Fruit fly (Drosophila melanogaster) whole organism, embryonic: ENCODE results near the gene CG33230.

Experiments
- CG10366 ChIP-seq: fragments of 200-800 bp; sonication (Bioruptor generic); IDR thresholded peaks from 2 replicates; pipeline ENCODE4 v1.3.6; 2022; ENCODE audit warnings: missing biosample characterization, missing genetic modification characterization
- CG11247 ChIP-seq: fragments of 200-800 bp; sonication (Bioruptor generic); IDR thresholded peaks from 2 replicates; pipeline ENCODE4 v1.3.6; 2022; ENCODE audit warnings: missing biosample characterization, missing genetic modification characterization
- CG11504 ChIP-seq: fragments of 200-800 bp; sonication (Bioruptor generic); optimal IDR thresholded peaks from 3 replicates; lab custom pipeline; 2019; ENCODE audit warnings: missing biosample characterization, mild to moderate bottlenecking, missing genetic modification characterization, moderate library complexity
- CG11696 ChIP-seq: fragments of 200-800 bp; sonication (Bioruptor generic); IDR thresholded peaks from 2 replicates; pipeline ENCODE4 v1.3.6; 2022; ENCODE audit warnings: missing biosample characterization, missing genetic modification characterization
- CG12219 ChIP-seq: fragments of 200-800 bp; sonication (Bioruptor generic); optimal IDR thresholded peaks from 3 replicates; lab custom pipeline; 2018; ENCODE audit warnings: missing biosample characterization, mild to moderate bottlenecking, missing genetic modification characterization
- CG13287 ChIP-seq: fragments of 200-800 bp; sonication (Bioruptor generic); IDR thresholded peaks from 2 replicates; pipeline ENCODE4 v1.3.6; 2022; ENCODE audit warnings: missing biosample characterization, missing genetic modification characterization; ENCODE audit not compliant: partially characterized antibody
- CG14965 ChIP-seq: fragments of 200-800 bp; sonication (Bioruptor generic); optimal IDR thresholded peaks from 2 replicates; lab custom pipeline; 2016; ENCODE audit warnings: missing biosample characterization, missing genetic modification characterization, borderline replicate concordance
- CG1602 ChIP-seq: fragments of 200-800 bp; sonication (Bioruptor generic); optimal IDR thresholded peaks from 3 replicates; lab custom pipeline; 2016; ENCODE audit warnings: missing biosample characterization, missing genetic modification characterization
- CG18599 ChIP-seq: fragments of 200-800 bp; sonication (Bioruptor generic); optimal IDR thresholded peaks from 3 replicates; lab custom pipeline; 2017; ENCODE audit warnings: missing biosample characterization, missing genetic modification characterization, mild to moderate bottlenecking, moderate library complexity, missing genetic modification reagents
- CG2116 ChIP-seq: fragments of 200-800 bp; sonication (Bioruptor generic); optimal IDR thresholded peaks from 3 replicates; lab custom pipeline; 2018; ENCODE audit warnings: missing biosample characterization, mild to moderate bottlenecking, missing genetic modification characterization
- CG31388 ChIP-seq: fragments of 200-800 bp; sonication (Bioruptor generic); optimal IDR thresholded peaks from 2 replicates; lab custom pipeline; 2016; ENCODE audit warnings: missing biosample characterization, missing genetic modification characterization
- CG3995 ChIP-seq: fragments of 200-800 bp; sonication (Bioruptor generic); optimal IDR thresholded peaks from 3 replicates; lab custom pipeline; 2016; ENCODE audit warnings: missing biosample characterization, missing genetic modification characterization
- CG4282 ChIP-seq: fragments of 200-800 bp; sonication (Bioruptor generic); optimal IDR thresholded peaks from 2 replicates; lab custom pipeline; 2016; ENCODE audit warnings: missing biosample characterization, missing genetic modification characterization
- CG4360 ChIP-seq: fragments of 200-800 bp; sonication (Bioruptor generic); IDR thresholded peaks from 2 replicates; pipeline ENCODE4 v1.3.6; 2022; ENCODE audit warnings: missing biosample characterization, missing genetic modification characterization
- CG4854 ChIP-seq: fragments of 200-800 bp; sonication (Bioruptor generic); optimal IDR thresholded peaks from 2 replicates; lab custom pipeline; 2016; ENCODE audit warnings: missing biosample characterization, missing genetic modification characterization, inconsistent platforms
- CG6791 ChIP-seq: fragments of 200-800 bp; sonication (Bioruptor generic); IDR thresholded peaks from 3 replicates; pipeline ENCODE4 v1.3.6; 2022; ENCODE audit warnings: missing biosample characterization, missing genetic modification characterization; ENCODE audit not compliant: partially characterized antibody
- CG7963 ChIP-seq: fragments of 200-800 bp; sonication (Bioruptor generic); IDR thresholded peaks from 3 replicates; pipeline ENCODE4 v1.3.6; 2022; ENCODE audit warnings: missing biosample characterization, missing genetic modification characterization; ENCODE audit not compliant: partially characterized antibody
- CG8359 ChIP-seq: fragments of 200-800 bp; sonication (Bioruptor generic); optimal IDR thresholded peaks from 2 replicates; lab custom pipeline; 2017; ENCODE audit warnings: missing biosample characterization, mild to moderate bottlenecking, missing genetic modification characterization, borderline replicate concordance
- Chrac-16 ChIP-seq: fragments of 200-800 bp; sonication (Bioruptor generic); optimal IDR thresholded peaks from 3 replicates; lab custom pipeline; 2016; ENCODE audit warnings: missing biosample characterization, missing genetic modification characterization
- Dll ChIP-seq: fragments of 200-800 bp; sonication (Bioruptor generic); IDR thresholded peaks from 4 replicates; pipeline ENCODE4 v1.3.6; 2022; ENCODE audit warnings: missing biosample characterization, missing genetic modification characterization; ENCODE audit not compliant: partially characterized antibody
- Dp ChIP-seq: fragments of 200-800 bp; sonication (Bioruptor generic); optimal IDR thresholded peaks from 2 replicates; lab custom pipeline; 2018; ENCODE audit warnings: missing biosample characterization, mild to moderate bottlenecking, missing genetic modification characterization, moderate library complexity
- Drgx ChIP-seq: fragments of 200-800 bp; sonication (Bioruptor generic); IDR thresholded peaks from 2 replicates; pipeline ENCODE4 v1.3.6; 2022; ENCODE audit warnings: missing biosample characterization, missing genetic modification characterization
- Hey ChIP-seq: fragments of 200-800 bp; sonication (Bioruptor generic); optimal IDR thresholded peaks from 3 replicates; lab custom pipeline; 2018; ENCODE audit warnings: missing biosample characterization, mild to moderate bottlenecking, missing genetic modification characterization
- Hr39 ChIP-seq: fragments of >200 bp; optimal IDR thresholded peaks from 2 replicates; lab custom pipeline; 2017
- Jarid2 ChIP-seq: fragments of 200-800 bp; sonication (Bioruptor generic); optimal IDR thresholded peaks from 3 replicates; lab custom pipeline; 2017; ENCODE audit warnings: mild to moderate bottlenecking, missing biosample characterization, missing genetic modification reagents, missing genetic modification characterization
- Lhr ChIP-seq: fragments of 200-800 bp; sonication (Bioruptor generic); optimal IDR thresholded peaks from 3 replicates; lab custom pipeline; 2017; ENCODE audit warnings: mild to moderate bottlenecking, missing biosample characterization, missing genetic modification reagents, missing genetic modification characterization
- MESR4 ChIP-seq: fragments of 200-800 bp; sonication (Bioruptor generic); optimal IDR thresholded peaks from 2 replicates; lab custom pipeline; 2018; ENCODE audit warnings: missing biosample characterization, mild to moderate bottlenecking, missing genetic modification characterization, moderate library complexity
- Meics ChIP-seq: fragments of 200-800 bp; sonication (Bioruptor generic); optimal IDR thresholded peaks from 2 replicates; lab custom pipeline; 2017; ENCODE audit warnings: missing biosample characterization, mild to moderate bottlenecking, missing genetic modification characterization
- Mes4 ChIP-seq: fragments of 200-800 bp; sonication (Bioruptor generic); optimal IDR thresholded peaks from 2 replicates; lab custom pipeline; 2016; ENCODE audit warnings: missing biosample characterization, missing genetic modification characterization
- Mrtf ChIP-seq: fragments of 200-800 bp; sonication (Bioruptor generic); IDR thresholded peaks from 3 replicates; pipeline ENCODE4 v1.3.6; 2022; ENCODE audit warnings: missing biosample characterization, missing genetic modification characterization
- Oaz ChIP-seq: fragments of 200-800 bp; sonication (Bioruptor generic); IDR thresholded peaks from 2 replicates; pipeline ENCODE4 v1.3.6; 2022; ENCODE audit warnings: missing biosample characterization, missing genetic modification characterization
- Scr ChIP-seq: fragments of 200-800 bp; sonication (Bioruptor generic); IDR thresholded peaks from 2 replicates; pipeline ENCODE4 v1.3.6; 2022; ENCODE audit warnings: missing biosample characterization, missing genetic modification characterization; ENCODE audit not compliant: partially characterized antibody
- cato ChIP-seq: fragments of 200-800 bp; sonication (Bioruptor generic); optimal IDR thresholded peaks from 2 replicates; lab custom pipeline; 2016; ENCODE audit warnings: missing biosample characterization, missing genetic modification characterization, borderline replicate concordance
- cwo ChIP-seq: fragments of 200-800 bp; sonication (Bioruptor generic); optimal IDR thresholded peaks from 3 replicates; lab custom pipeline; 2017; ENCODE audit warnings: missing biosample characterization, missing genetic modification characterization, mild to moderate bottlenecking, moderate library complexity, missing genetic modification reagents
- en ChIP-seq: fragments of 200-800 bp; sonication (Bioruptor generic); optimal IDR thresholded peaks from 2 replicates; lab custom pipeline; 2016; ENCODE audit warnings: missing biosample characterization, missing genetic modification characterization
- fd3F ChIP-seq: fragments of 200-800 bp; sonication (Bioruptor generic); optimal IDR thresholded peaks from 2 replicates; lab custom pipeline; 2018; ENCODE audit warnings: missing biosample characterization, mild to moderate bottlenecking, missing genetic modification characterization, moderate library complexity
- fd96Cb ChIP-seq: fragments of 200-800 bp; sonication (Bioruptor generic); optimal IDR thresholded peaks from 2 replicates; lab custom pipeline; 2018; ENCODE audit warnings: missing biosample characterization, mild to moderate bottlenecking, missing genetic modification characterization, moderate library complexity
- grau ChIP-seq: fragments of 200-800 bp; optimal IDR thresholded peaks from 3 replicates; lab custom pipeline; 2019; ENCODE audit warnings: missing biosample characterization, mild to moderate bottlenecking, missing genetic modification characterization, moderate library complexity
- hkb ChIP-seq, 2 experiments: fragments of 200-800 bp in 1 of 2; fragments of >200 bp in 1 of 2; sonication (Bioruptor generic) in 1 of 2; IDR thresholded peaks in 1 of 2; optimal IDR thresholded peaks in 1 of 2; 2 replicates each; pipeline versions ENCODE4 v1.3.6 to Lab custom; 2017 to 2022; ENCODE audit warnings: missing biosample characterization in 1 of 2, missing genetic modification characterization in 1 of 2
- jigr1 ChIP-seq: fragments of 200-800 bp; sonication (Bioruptor generic); IDR thresholded peaks from 3 replicates; pipeline ENCODE4 v1.3.6; 2022; ENCODE audit warnings: missing biosample characterization, missing genetic modification characterization
- jumu ChIP-seq: fragments of 200-800 bp; sonication (Bioruptor generic); optimal IDR thresholded peaks from 3 replicates; lab custom pipeline; 2016; ENCODE audit warnings: missing biosample characterization, missing genetic modification characterization
- luna ChIP-seq: fragments of 200-800 bp; sonication (Bioruptor generic); optimal IDR thresholded peaks from 2 replicates; lab custom pipeline; 2016; ENCODE audit warnings: missing biosample characterization, missing genetic modification characterization
- mirr ChIP-seq: fragments of 200-800 bp; sonication (Bioruptor generic); optimal IDR thresholded peaks from 3 replicates; lab custom pipeline; 2018; ENCODE audit warnings: missing biosample characterization, mild to moderate bottlenecking, missing genetic modification characterization
- psq ChIP-seq: fragments of 200-800 bp; sonication (Bioruptor generic); optimal IDR thresholded peaks from 2 replicates; lab custom pipeline; 2017; ENCODE audit warnings: missing biosample characterization, missing genetic modification characterization
- ssp ChIP-seq: fragments of 200-800 bp; sonication (Bioruptor generic); IDR thresholded peaks from 2 replicates; pipeline ENCODE4 v1.3.6; 2022; ENCODE audit warnings: missing biosample characterization, missing genetic modification characterization
- stwl ChIP-seq: fragments of 200-800 bp; sonication (Bioruptor generic); optimal IDR thresholded peaks from 3 replicates; lab custom pipeline; 2018; ENCODE audit warnings: missing biosample characterization, mild to moderate bottlenecking, missing genetic modification characterization, moderate library complexity
- wek ChIP-seq: fragments of 200-800 bp; sonication (Bioruptor generic); optimal IDR thresholded peaks from 3 replicates; lab custom pipeline; 2018; ENCODE audit warnings: missing biosample characterization, mild to moderate bottlenecking, missing genetic modification characterization, moderate library complexity
- zfh1 ChIP-seq: fragments of 200-800 bp; sonication (Bioruptor generic); IDR thresholded peaks from 3 replicates; pipeline ENCODE4 v1.3.6; 2022; ENCODE audit warnings: missing biosample characterization, missing genetic modification characterization

The CG33230 gene

dm6 chr3L:1591692-1592371, 26.4 kb upstream of the CG33230 start (continued):
- peak; percentile 6 for TF ChIP-seq psq (GFP tag; lab: Kevin White, UChicago)
- TF ChIP-seq Dp (GFP tag; lab: Kevin White, UChicago) = no peak
- TF ChIP-seq CG11696 (GFP tag; lab: Robert Waterston, UW) = peak; percentile 47; the same call in 1 of the 2 replicates
- TF ChIP-seq MESR4 (GFP tag; lab: Kevin White, UChicago) = no peak
- no peak for TF ChIP-seq CG4282 (GFP tag; lab: Kevin White, UChicago)
- TF ChIP-seq Scr = no peak
- TF ChIP-seq CG4854 (GFP tag; lab: Kevin White, UChicago) = no peak
- TF ChIP-seq Mrtf = 0 out of 3 replicates have a peak, but pooled peaks have one; percentile 11
- TF ChIP-seq CG3995 (GFP tag; lab: Kevin White, UChicago) = peak; percentile 62
- TF ChIP-seq Oaz = no peak
- TF ChIP-seq CG13287 = no peak
- TF ChIP-seq en = no peak
- peak; percentile 32 for TF ChIP-seq CG2116 (GFP tag; lab: Kevin White, UChicago)
- TF ChIP-seq stwl (tag; lab: Kevin White, UChicago) = no peak
- peak; percentile 78 for TF ChIP-seq cwo (GFP tag; lab: Kevin White, UChicago)
- peak; percentile 96 for TF ChIP-seq CG18599 (GFP tag; lab: Kevin White, UChicago)
- no peak for TF ChIP-seq Lhr (GFP tag; lab: Kevin White, UChicago)
- TF ChIP-seq ssp (GFP tag; lab: Robert Waterston, UW) = no peak
- no peak for TF ChIP-seq Dll (GFP tag; lab: Robert Waterston, UW)
- no peak for TF ChIP-seq CG11504
- no peak for TF ChIP-seq jumu (GFP tag; lab: Kevin White, UChicago)
- TF ChIP-seq Hey (tag; lab: Kevin White, UChicago) = peak; percentile 77
- 0 out of 3 replicates have a peak, but pooled peaks have one; percentile 36 for TF ChIP-seq zfh1 (GFP tag; lab: Robert Waterston, UW)
- peak; percentile 65 for TF ChIP-seq wek (GFP tag; lab: Kevin White, UChicago)
- TF ChIP-seq CG31388 (GFP tag; lab: Kevin White, UChicago) = peak; percentile 16
- peak; percentile 19 for TF ChIP-seq fd96Cb (tag; lab: Kevin White, UChicago)
- no peak for TF ChIP-seq CG1602 (GFP tag; lab: Kevin White, UChicago)
- no peak for TF ChIP-seq CG4360 (GFP tag; lab: Robert Waterston, UW)
- TF ChIP-seq CG8359 (GFP tag; lab: Kevin White, UChicago) = peak; percentile 30
- TF ChIP-seq grau (tag; lab: Kevin White, UChicago) = peak; percentile 53
- TF ChIP-seq Jarid2 (GFP tag; lab: Kevin White, UChicago) = peak; percentile 69
- no peak for TF ChIP-seq Hr39 (lab: Kevin White, UChicago)
- TF ChIP-seq CG11247 (GFP tag; lab: Robert Waterston, UW) = peak; percentile 70
- no peak for TF ChIP-seq Mes4
- peak; percentile 90 for TF ChIP-seq Meics (GFP tag; lab: Kevin White, UChicago)
- peak; percentile 81 for TF ChIP-seq mirr (GFP tag; lab: Kevin White, UChicago)
- TF ChIP-seq Drgx = peak; percentile 29; the same call in 1 of the 2 replicates
- no peak for TF ChIP-seq CG7963 (GFP tag; lab: Robert Waterston, UW)
- TF ChIP-seq CG6791 (GFP tag; lab: Robert Waterston, UW) = no peak
- peak; percentile 66 for TF ChIP-seq luna (GFP tag; lab: Kevin White, UChicago)
- no peak for TF ChIP-seq Chrac-16 (GFP tag; lab: Kevin White, UChicago)
- peak; percentile 23 for TF ChIP-seq CG14965 (GFP tag; lab: Kevin White, UChicago)
- no peak for TF ChIP-seq jigr1 (GFP tag; lab: Robert Waterston, UW)
- peak; percentile 11 for TF ChIP-seq CG12219 (GFP tag; lab: Kevin White, UChicago)
- TF ChIP-seq CG10366 (GFP tag; lab: Robert Waterston, UW) = no peak
- no peak for TF ChIP-seq cato (GFP tag; lab: Kevin White, UChicago)
- TF ChIP-seq hkb (optimal IDR thresholded peaks at IDR 0.05; lab: Kevin White, UChicago) = no peak
- TF ChIP-seq hkb (GFP tag; IDR thresholded peaks at IDR 0.05; lab: Robert Waterston, UW) = peak; percentile 80
- TF ChIP-seq fd3F (GFP tag; lab: Kevin White, UChicago) = peak; percentile 75
